Fruit fly (Drosophila melanogaster) whole organism, adult: ENCODE results near the gene Lrrk.

ENCODE experiments used
- CG11617 ChIP-seq: fragments of 200-800 bp; sonication (Bioruptor generic); optimal IDR thresholded peaks from 2 replicates; lab custom pipeline; 2017; ENCODE audit warnings: mild to moderate bottlenecking, missing biosample characterization, missing genetic modification reagents, missing genetic modification characterization
- CG12768 ChIP-seq: fragments of 200-800 bp; sonication (Bioruptor generic); optimal IDR thresholded peaks from 2 replicates; lab custom pipeline; 2017; ENCODE audit warnings: missing biosample characterization, missing genetic modification characterization, mild to moderate bottlenecking, moderate library complexity, missing genetic modification reagents
- CG14711 ChIP-seq: fragments of 200-800 bp; sonication (Bioruptor generic); optimal IDR thresholded peaks from 2 replicates; lab custom pipeline; 2018; ENCODE audit warnings: missing biosample characterization, mild to moderate bottlenecking, missing genetic modification characterization, moderate library complexity
- CG1620 ChIP-seq: fragments of 200-800 bp; sonication (Bioruptor generic); optimal IDR thresholded peaks from 2 replicates; lab custom pipeline; 2016; ENCODE audit warnings: missing biosample characterization, missing genetic modification characterization
- CG33017 ChIP-seq: fragments of 200-800 bp; sonication (Bioruptor generic); optimal IDR thresholded peaks from 2 replicates; lab custom pipeline; 2018; ENCODE audit warnings: missing biosample characterization, mild to moderate bottlenecking, missing genetic modification characterization, moderate library complexity
- CG5204 ChIP-seq: fragments of 200-800 bp; sonication (Bioruptor generic); optimal IDR thresholded peaks from 2 replicates; lab custom pipeline; 2016; ENCODE audit warnings: missing biosample characterization, missing genetic modification characterization
- Clk ChIP-seq: fragments of 200-800 bp; sonication (Bioruptor generic); optimal IDR thresholded peaks from 2 replicates; lab custom pipeline; 2017; ENCODE audit warnings: missing biosample characterization, missing genetic modification characterization
- bab1 ChIP-seq: fragments of 200-800 bp; sonication (Bioruptor generic); optimal IDR thresholded peaks from 3 replicates; lab custom pipeline; 2019; ENCODE audit warnings: missing biosample characterization, mild to moderate bottlenecking, missing genetic modification characterization, moderate library complexity
- cic ChIP-seq: fragments of 200-800 bp; sonication (Bioruptor generic); optimal IDR thresholded peaks from 2 replicates; lab custom pipeline; 2017; ENCODE audit warnings: missing biosample characterization, mild to moderate bottlenecking, missing genetic modification characterization, moderate library complexity
- cnc ChIP-seq, 2 experiments: fragments of >200 bp; optimal IDR thresholded peaks; 2 replicates each; lab custom pipeline; 2017
- ovo ChIP-seq: fragments of 200-800 bp; sonication (Bioruptor generic); optimal IDR thresholded peaks from 2 replicates; lab custom pipeline; 2016; ENCODE audit warnings: missing biosample characterization, missing genetic modification characterization
- tj ChIP-seq: fragments of 200-800 bp; sonication (Bioruptor generic); optimal IDR thresholded peaks from 3 replicates; lab custom pipeline; 2017; ENCODE audit warnings: missing biosample characterization, mild to moderate bottlenecking, missing genetic modification characterization, moderate library complexity

DNA sequence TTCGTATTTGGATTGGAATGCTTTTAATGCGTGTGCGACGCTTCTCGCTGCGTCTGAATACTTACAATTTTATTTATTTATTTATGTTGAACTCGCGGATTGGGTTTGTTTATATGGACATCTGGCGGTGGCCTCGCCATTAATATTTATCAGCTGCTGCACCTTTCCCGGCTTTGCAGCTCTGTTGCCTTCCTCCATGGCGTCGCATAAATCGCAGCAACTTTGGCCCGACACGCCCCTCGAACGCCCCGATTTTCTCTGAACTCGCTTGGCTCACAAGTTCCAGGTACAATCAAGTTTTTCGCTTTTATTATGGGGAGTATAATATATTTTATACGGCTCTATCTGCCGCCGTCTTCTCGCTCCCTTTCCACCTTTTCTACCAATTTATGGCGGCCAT is 35.2 kb upstream of the Lrrk start:
- TF ChIP-seq bab1 (no peak), tj (no peak), CG12768 (GFP tag; lab: Kevin White, UChicago) (no peak), CG14711 (no peak), CG5204 (GFP tag; lab: Kevin White, UChicago) (no peak), ovo (no peak), cic (no peak), cnc (optimal IDR thresholded peaks at IDR 0.05; lab: Kevin White, UChicago) (no peak), CG11617 (GFP tag; lab: Kevin White, UChicago) (no peak), CG1620 (GFP tag; lab: Kevin White, UChicago) (no peak), CG33017 (no peak), Clk (GFP tag; lab: Kevin White, UChicago) (no peak)
